Worm (Caenorhabditis elegans) whole organism, mixed stage, embryonic: Measurements from ENCODE around the gene lury-1.

Experiments used
- M03D4.4 ChIP-seq: sonication (generic microtip); optimal IDR thresholded peaks from 2 replicates; lab custom pipeline; 2017; ENCODE audit warnings: mild to moderate bottlenecking, missing genetic modification characterization, missing compliant biosample characterization
- bed-3 ChIP-seq: fragments of 200-800 bp; sonication (Bioruptor generic); optimal IDR thresholded peaks from 3 replicates; lab custom pipeline; 2018; ENCODE audit warnings: mild to moderate bottlenecking, missing genetic modification characterization, moderate library complexity, missing compliant biosample characterization
- blmp-1 ChIP-seq: fragments of 150-350 bp; optimal IDR thresholded peaks from 2 replicates; lab custom pipeline; 2014; ENCODE audit warnings: missing biosample characterization, missing genetic modification characterization
- ceh-39 ChIP-seq: fragments of 150-350 bp; optimal IDR thresholded peaks from 2 replicates; lab custom pipeline; 2014; ENCODE audit warnings: missing biosample characterization, missing genetic modification characterization
- ceh-43 ChIP-seq: fragments of 200-800 bp; sonication (Bioruptor generic); optimal IDR thresholded peaks from 2 replicates; lab custom pipeline; 2018; ENCODE audit warnings: mild to moderate bottlenecking, missing genetic modification characterization, moderate library complexity, missing compliant biosample characterization
- ceh-83 ChIP-seq: fragments of 200-800 bp; sonication (Bioruptor generic); optimal IDR thresholded peaks from 2 replicates; lab custom pipeline; 2018; ENCODE audit warnings: mild to moderate bottlenecking, missing genetic modification characterization, missing compliant biosample characterization
- ces-1 ChIP-seq: fragments of 150-350 bp; optimal IDR thresholded peaks from 2 replicates; lab custom pipeline; 2014; ENCODE audit warnings: missing biosample characterization, missing genetic modification reagents, missing genetic modification characterization
- cnd-1 ChIP-seq: fragments of 200-800 bp; sonication (Bioruptor generic); optimal IDR thresholded peaks from 2 replicates; lab custom pipeline; 2018; ENCODE audit warnings: mild to moderate bottlenecking, missing genetic modification characterization, missing compliant biosample characterization
- drap-1 ChIP-seq: fragments of 200-800 bp; sonication (Bioruptor generic); optimal IDR thresholded peaks from 3 replicates; lab custom pipeline; 2018; ENCODE audit warnings: mild to moderate bottlenecking, missing genetic modification characterization, missing compliant biosample characterization
- elt-1 ChIP-seq: sonication (generic microtip); optimal IDR thresholded peaks from 2 replicates; lab custom pipeline; 2017; ENCODE audit warnings: missing genetic modification characterization, mild to moderate bottlenecking, missing compliant biosample characterization, antibody characterized with exemption, moderate library complexity, borderline replicate concordance; ENCODE audit not compliant: insufficient read depth
- elt-3 ChIP-seq: fragments of 150-350 bp; optimal IDR thresholded peaks from 2 replicates; lab custom pipeline; 2014; ENCODE audit warnings: missing biosample characterization, missing genetic modification characterization
- flh-1 ChIP-seq: fragments of 200-800 bp; sonication (Bioruptor generic); optimal IDR thresholded peaks from 2 replicates; lab custom pipeline; 2018; ENCODE audit warnings: mild to moderate bottlenecking, missing genetic modification characterization, moderate library complexity, missing compliant biosample characterization
- ham-2 ChIP-seq: fragments of 200-800 bp; sonication (Bioruptor generic); optimal IDR thresholded peaks from 2 replicates; lab custom pipeline; 2018; ENCODE audit warnings: mild to moderate bottlenecking, missing genetic modification characterization, missing compliant biosample characterization
- hlh-1 ChIP-seq: fragments of 150-350 bp; optimal IDR thresholded peaks from 2 replicates; lab custom pipeline; 2014; ENCODE audit warnings: missing biosample characterization, missing genetic modification reagents, missing genetic modification characterization
- lin-13 ChIP-seq: fragments of 150-350 bp; optimal IDR thresholded peaks from 2 replicates; lab custom pipeline; 2014; ENCODE audit warnings: missing biosample characterization, missing genetic modification characterization
- lin-32 ChIP-seq: fragments of 200-800 bp; sonication (Bioruptor generic); optimal IDR thresholded peaks from 2 replicates; lab custom pipeline; 2018; ENCODE audit warnings: mild to moderate bottlenecking, missing genetic modification characterization, missing compliant biosample characterization
- lsy-2 ChIP-seq: fragments of 150-350 bp; optimal IDR thresholded peaks from 2 replicates; lab custom pipeline; 2014; ENCODE audit warnings: missing biosample characterization, missing genetic modification characterization
- mab-5 ChIP-seq: fragments of 150-350 bp; optimal IDR thresholded peaks from 2 replicates; lab custom pipeline; 2014; ENCODE audit warnings: missing biosample characterization, missing genetic modification characterization
- mep-1 ChIP-seq: fragments of 150-350 bp; optimal IDR thresholded peaks from 2 replicates; lab custom pipeline; 2017; ENCODE audit warnings: missing biosample characterization, missing genetic modification reagents, missing genetic modification characterization, inconsistent platforms
- mls-2 ChIP-seq: sonication (generic microtip); optimal IDR thresholded peaks from 2 replicates; lab custom pipeline; 2016; ENCODE audit warnings: mild to moderate bottlenecking, missing genetic modification characterization, moderate library complexity, missing compliant biosample characterization
- nhr-12 ChIP-seq: fragments of 150-350 bp; optimal IDR thresholded peaks from 2 replicates; lab custom pipeline; 2014; ENCODE audit warnings: missing biosample characterization, missing genetic modification characterization
- nhr-2 ChIP-seq: fragments of 150-350 bp; optimal IDR thresholded peaks from 2 replicates; lab custom pipeline; 2014; ENCODE audit warnings: missing biosample characterization, missing genetic modification characterization
- nhr-237 ChIP-seq: fragments of 150-350 bp; optimal IDR thresholded peaks from 2 replicates; lab custom pipeline; 2014; ENCODE audit warnings: missing biosample characterization, missing genetic modification characterization
- nhr-28 ChIP-seq: fragments of 150-350 bp; optimal IDR thresholded peaks from 2 replicates; lab custom pipeline; 2014; ENCODE audit warnings: missing biosample characterization, missing genetic modification characterization
- nhr-76 ChIP-seq: sonication (generic microtip); optimal IDR thresholded peaks from 2 replicates; lab custom pipeline; 2017; ENCODE audit warnings: missing biosample characterization, missing genetic modification characterization
- pha-4 ChIP-seq: fragments of 150-350 bp; optimal IDR thresholded peaks from 2 replicates; lab custom pipeline; 2018; ENCODE audit warnings: missing biosample characterization, missing genetic modification reagents, missing genetic modification characterization
- sem-2 ChIP-seq: fragments of 200-800 bp; sonication (Bioruptor generic); optimal IDR thresholded peaks from 2 replicates; lab custom pipeline; 2018; ENCODE audit warnings: mild to moderate bottlenecking, missing genetic modification characterization, missing compliant biosample characterization
- snpc-4 ChIP-seq: fragments of 150-350 bp; optimal IDR thresholded peaks from 2 replicates; lab custom pipeline; 2014; ENCODE audit warnings: missing biosample characterization, missing genetic modification characterization
- sptf-1 ChIP-seq: sonication (generic microtip); optimal IDR thresholded peaks from 2 replicates; lab custom pipeline; 2017; ENCODE audit warnings: mild to moderate bottlenecking, missing genetic modification characterization, moderate library complexity, missing compliant biosample characterization
- tbx-8 ChIP-seq: fragments of 200-800 bp; sonication (Bioruptor generic); optimal IDR thresholded peaks from 2 replicates; lab custom pipeline; 2018; ENCODE audit warnings: mild to moderate bottlenecking, missing genetic modification characterization, moderate library complexity, missing compliant biosample characterization
- unc-120 ChIP-seq: sonication (generic microtip); optimal IDR thresholded peaks from 2 replicates; lab custom pipeline; 2017; ENCODE audit warnings: missing genetic modification characterization, missing compliant biosample characterization; ENCODE audit not compliant: poor library complexity, severe bottlenecking
- unc-39 ChIP-seq: fragments of 150-350 bp; optimal IDR thresholded peaks from 2 replicates; lab custom pipeline; 2014; ENCODE audit warnings: missing biosample characterization, missing genetic modification characterization
- unc-62 ChIP-seq: fragments of 150-350 bp; optimal IDR thresholded peaks from 2 replicates; lab custom pipeline; 2014; ENCODE audit warnings: missing biosample characterization, missing genetic modification reagents, missing genetic modification characterization

The lury-1 gene

ce11 chrIII:12142419-12143107 lies 43.6 kb upstream of the lury-1 start:
- TF ChIP-seq hlh-1 (tag; lab: Kevin White, UChicago) = no peak
- no peak for TF ChIP-seq elt-1 (tag; lab: Kevin White, UChicago)
- no peak for TF ChIP-seq ces-1
- TF ChIP-seq flh-1 (GFP tag; lab: Kevin White, UChicago) = no peak
- TF ChIP-seq unc-120 (tag; lab: Kevin White, UChicago) = no peak
- no peak for TF ChIP-seq ceh-39
- TF ChIP-seq mls-2 (tag; lab: Kevin White, UChicago) = no peak
- TF ChIP-seq bed-3 (GFP tag; lab: Kevin White, UChicago) = no peak
- no peak for TF ChIP-seq sptf-1
- TF ChIP-seq snpc-4 = no peak
- TF ChIP-seq cnd-1 = no peak
- TF ChIP-seq ceh-43 = no peak
- no peak for TF ChIP-seq M03D4.4
- TF ChIP-seq pha-4 = no peak

- TF ChIP-seq nhr-28 (no peak), M03D4.4 (no peak), pha-4 (no peak), nhr-76 (tag; lab: Kevin White, UChicago) (no peak), unc-39 (tag; lab: Kevin White, UChicago) (no peak), hlh-1 (tag; lab: Kevin White, UChicago) (no peak), nhr-2 (tag; lab: Kevin White, UChicago) (no peak), tbx-8 (GFP tag; lab: Kevin White, UChicago) (no peak), sem-2 (GFP tag; lab: Kevin White, UChicago) (no peak), snpc-4 (no peak), nhr-12 (tag; lab: Kevin White, UChicago) (no peak)
Measured at ce11 chrIII:12143792-12144191, 42.4 kb upstream of the lury-1 start.

- no peak for TF ChIP-seq elt-1 (tag; lab: Kevin White, UChicago)
- TF ChIP-seq pha-4 = peak; percentile 30
Measured at ce11 chrIII:12149958-12150357, 36.3 kb upstream of the lury-1 start.

DNA sequence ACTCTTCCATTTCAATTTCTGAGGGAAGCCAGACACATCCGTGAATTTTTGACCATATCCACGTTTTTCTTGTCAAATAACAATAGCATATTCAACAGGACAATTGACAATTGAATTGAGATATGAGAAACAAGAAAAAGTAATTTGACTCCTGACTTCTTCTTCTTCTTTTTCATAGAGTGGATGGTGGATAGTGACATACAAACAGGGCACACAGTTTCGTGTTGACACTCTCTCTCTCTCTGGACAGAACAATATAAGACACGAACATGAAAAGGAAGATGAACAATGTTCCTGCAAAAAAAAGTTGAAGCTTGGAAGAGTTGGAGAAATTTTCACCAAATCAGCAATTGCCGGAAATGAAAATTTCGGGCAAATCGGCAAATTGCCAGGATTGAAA lies 35.1 kb upstream of the lury-1 start:
- no peak for TF ChIP-seq ces-1
- TF ChIP-seq snpc-4 = no peak
- TF ChIP-seq elt-1 (tag; lab: Kevin White, UChicago) = no peak
- TF ChIP-seq ceh-83 = no peak
- no peak for TF ChIP-seq cnd-1
- no peak for TF ChIP-seq sptf-1
- TF ChIP-seq elt-3 (tag; lab: Kevin White, UChicago) = no peak
- no peak for TF ChIP-seq lsy-2 (tag; lab: Kevin White, UChicago)
- TF ChIP-seq unc-62 = no peak
- no peak for TF ChIP-seq mab-5
- no peak for TF ChIP-seq ham-2 (GFP tag; lab: Kevin White, UChicago)
- no peak for TF ChIP-seq M03D4.4
- TF ChIP-seq pha-4 = no peak
- no peak for TF ChIP-seq hlh-1 (tag; lab: Kevin White, UChicago)
- TF ChIP-seq mls-2 (tag; lab: Kevin White, UChicago) = no peak
- TF ChIP-seq lin-32 (GFP tag; lab: Kevin White, UChicago) = no peak
- no peak for TF ChIP-seq sem-2 (GFP tag; lab: Kevin White, UChicago)
- no peak for TF ChIP-seq flh-1 (GFP tag; lab: Kevin White, UChicago)
- no peak for TF ChIP-seq bed-3 (GFP tag; lab: Kevin White, UChicago)

DNA sequence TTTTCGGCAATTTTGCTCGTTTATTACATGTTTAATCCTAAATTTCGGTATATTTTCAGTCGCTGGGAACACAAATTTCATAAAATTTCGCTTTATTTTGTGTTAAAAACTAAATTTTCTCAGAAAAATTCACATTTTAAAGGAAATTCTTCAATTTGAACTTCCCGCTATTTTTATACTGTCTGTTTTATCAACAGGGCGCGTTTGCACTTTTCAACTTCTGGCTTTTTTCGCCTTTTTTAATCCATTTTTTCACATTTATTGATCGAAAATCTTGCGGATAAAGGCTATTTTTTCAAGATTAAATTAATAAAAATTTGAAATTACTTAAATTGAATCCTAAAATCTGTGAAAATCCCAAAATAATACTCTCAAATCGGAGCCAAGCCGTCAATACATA lies 34.1 kb upstream of the lury-1 start:
- peak; percentile 31 for TF ChIP-seq nhr-237 (tag; lab: Kevin White, UChicago)
- TF ChIP-seq bed-3 (GFP tag; lab: Kevin White, UChicago) = no peak
- no peak for TF ChIP-seq unc-62
- TF ChIP-seq ceh-39 = no peak
- TF ChIP-seq ces-1 = no peak
- TF ChIP-seq lin-32 (GFP tag; lab: Kevin White, UChicago) = no peak
- no peak for TF ChIP-seq unc-120 (tag; lab: Kevin White, UChicago)
- TF ChIP-seq mep-1 (tag; lab: Kevin White, UChicago) = peak; percentile 30
- TF ChIP-seq ham-2 (GFP tag; lab: Kevin White, UChicago) = no peak
- peak; percentile 33 for TF ChIP-seq lsy-2 (tag; lab: Kevin White, UChicago)
- TF ChIP-seq unc-39 (tag; lab: Kevin White, UChicago) = no peak
- TF ChIP-seq lin-13 = no peak
- TF ChIP-seq drap-1 (GFP tag; lab: Kevin White, UChicago) = no peak
- no peak for TF ChIP-seq ceh-83
- no peak for TF ChIP-seq mls-2 (tag; lab: Kevin White, UChicago)
- TF ChIP-seq nhr-2 (tag; lab: Kevin White, UChicago) = no peak
- TF ChIP-seq ceh-43 = no peak
- TF ChIP-seq blmp-1 (tag; lab: Kevin White, UChicago) = no peak
- no peak for TF ChIP-seq hlh-1 (tag; lab: Kevin White, UChicago)
- TF ChIP-seq sem-2 (GFP tag; lab: Kevin White, UChicago) = no peak
- TF ChIP-seq tbx-8 (GFP tag; lab: Kevin White, UChicago) = no peak
